Worm (Caenorhabditis elegans) whole organism, L4 larva: ENCODE results near the gene pqn-36.

Source experiments
- ZK337.2 ChIP-seq: fragments of 200-800 bp; sonication (Bioruptor generic); IDR thresholded peaks from 2 replicates; pipeline ENCODE4 v1.3.6; 2022; ENCODE audit warnings: missing genetic modification reagents, missing genetic modification characterization, missing compliant biosample characterization
- nhr-25 ChIP-seq: sonication (generic microtip); optimal IDR thresholded peaks from 2 replicates; lab custom pipeline; 2017; ENCODE audit warnings: missing genetic modification characterization, mild to moderate bottlenecking, missing compliant biosample characterization, antibody characterized with exemption, moderate library complexity, borderline replicate concordance; ENCODE audit not compliant: insufficient read depth
- nhr-76 ChIP-seq: fragments of 150-350 bp; optimal IDR thresholded peaks from 2 replicates; lab custom pipeline; 2014; ENCODE audit warnings: missing biosample characterization, missing genetic modification characterization
- skn-1 ChIP-seq: fragments of 150-350 bp; optimal IDR thresholded peaks from 2 replicates; lab custom pipeline; 2014; ENCODE audit warnings: missing biosample characterization, missing genetic modification characterization
- unc-62 ChIP-seq, 3 experiments: fragments of 150-350 bp in 1 of 3; sonication (generic microtip); optimal IDR thresholded peaks in 2 of 3; peaks in 1 of 3; 1 replicate in 1 of 3; 2 replicates in 2 of 3; lab custom pipeline; 2014 to 2017; ENCODE audit warnings: missing biosample characterization in 3 of 3, missing genetic modification characterization in 3 of 3, missing genetic modification reagents in 3 of 3, missing genotype in 1 of 3

- TF ChIP-seq ZK337.2 (GFP tag; lab: Robert Waterston, UW) (no peak), unc-62 (GFP tag; optimal IDR thresholded peaks at IDR 0.05 in 1 of 2; lab: Kevin White, UChicago) (no peak), unc-62 (tag; optimal IDR thresholded peaks at IDR 0.05; lab: Kevin White, UChicago) (no peak), skn-1 (tag; lab: Kevin White, UChicago) (no peak), nhr-76 (tag; lab: Kevin White, UChicago) (no peak), nhr-25 (tag; lab: Kevin White, UChicago) (no peak)
Observed at ce11 chrX:15388259-15388658, 27.0 kb downstream of the pqn-36 start.
